Fruit fly (Drosophila melanogaster) whole organism, embryonic: ENCODE results near the gene Oatp26F.

Experiments used
- Abd-B ChIP-seq: fragments of 200-800 bp; sonication (Bioruptor generic); optimal IDR thresholded peaks from 2 replicates; lab custom pipeline; 2018; ENCODE audit warnings: missing biosample characterization, mild to moderate bottlenecking, missing genetic modification characterization, moderate library complexity
- C15 ChIP-seq: fragments of 200-800 bp; sonication (Bioruptor generic); IDR thresholded peaks from 3 replicates; pipeline ENCODE4 v1.3.6; 2022; ENCODE audit warnings: missing biosample characterization, missing genetic modification characterization
- CG10209 ChIP-seq: fragments of 200-800 bp; sonication (Bioruptor generic); optimal IDR thresholded peaks from 3 replicates; lab custom pipeline; 2017; ENCODE audit warnings: missing biosample characterization, mild to moderate bottlenecking, missing genetic modification characterization, missing genetic modification reagents
- CG10543 ChIP-seq: fragments of 200-800 bp; sonication (Bioruptor generic); optimal IDR thresholded peaks from 3 replicates; lab custom pipeline; 2017; ENCODE audit warnings: missing biosample characterization, mild to moderate bottlenecking, missing genetic modification characterization, moderate library complexity
- CG12155 ChIP-seq: fragments of 200-800 bp; sonication (Bioruptor generic); optimal IDR thresholded peaks from 3 replicates; lab custom pipeline; 2016; ENCODE audit warnings: missing biosample characterization, missing genetic modification characterization
- CG12299 ChIP-seq: fragments of 200-800 bp; sonication (Bioruptor generic); optimal IDR thresholded peaks from 2 replicates; lab custom pipeline; 2018; ENCODE audit warnings: missing biosample characterization, mild to moderate bottlenecking, missing genetic modification characterization
- CG12744 ChIP-seq: fragments of 200-800 bp; sonication (Bioruptor generic); optimal IDR thresholded peaks from 2 replicates; lab custom pipeline; 2016; ENCODE audit warnings: missing biosample characterization, missing genetic modification characterization
- CG13287 ChIP-seq: fragments of 200-800 bp; sonication (Bioruptor generic); IDR thresholded peaks from 2 replicates; pipeline ENCODE4 v1.3.6; 2022; ENCODE audit warnings: missing biosample characterization, missing genetic modification characterization; ENCODE audit not compliant: partially characterized antibody
- CG13775 ChIP-seq: fragments of 200-800 bp; sonication (Bioruptor generic); optimal IDR thresholded peaks from 3 replicates; lab custom pipeline; 2017; ENCODE audit warnings: missing biosample characterization, mild to moderate bottlenecking, missing genetic modification characterization
- CG16813 ChIP-seq: fragments of 200-800 bp; sonication (Bioruptor generic); IDR thresholded peaks from 3 replicates; pipeline ENCODE4 v1.3.6; 2022; ENCODE audit warnings: missing biosample characterization, missing genetic modification characterization; ENCODE audit not compliant: partially characterized antibody
- CG2120 ChIP-seq: fragments of 200-800 bp; sonication (Bioruptor generic); optimal IDR thresholded peaks from 3 replicates; lab custom pipeline; 2016; ENCODE audit warnings: missing biosample characterization, missing genetic modification characterization
- CG2875 ChIP-seq: fragments of 200-800 bp; sonication (Bioruptor generic); optimal IDR thresholded peaks from 2 replicates; lab custom pipeline; 2017; ENCODE audit warnings: missing biosample characterization, mild to moderate bottlenecking, missing genetic modification characterization, missing genetic modification reagents
- CG30431 ChIP-seq: fragments of 200-800 bp; sonication (Bioruptor generic); optimal IDR thresholded peaks from 2 replicates; lab custom pipeline; 2017; ENCODE audit warnings: missing biosample characterization, missing genetic modification characterization
- CG34422 ChIP-seq: fragments of 200-800 bp; sonication (Bioruptor generic); IDR thresholded peaks from 3 replicates; pipeline ENCODE4 v1.3.6; 2022; ENCODE audit warnings: missing biosample characterization, missing genetic modification characterization
- CG3726 ChIP-seq: fragments of 200-800 bp; sonication (Bioruptor generic); IDR thresholded peaks from 3 replicates; pipeline ENCODE4, ENCODE4 v1.3.6; 2022; ENCODE audit warnings: missing biosample characterization, missing genetic modification characterization
- CG5245 ChIP-seq: fragments of 200-800 bp; sonication (Bioruptor generic); optimal IDR thresholded peaks from 3 replicates; lab custom pipeline; 2016; ENCODE audit warnings: missing biosample characterization, missing genetic modification characterization
- CG6689 ChIP-seq: fragments of 200-800 bp; sonication (Bioruptor generic); IDR thresholded peaks from 2 replicates; pipeline ENCODE4 v1.3.6; 2022; ENCODE audit warnings: missing biosample characterization, missing genetic modification characterization
- CG6813 ChIP-seq: fragments of 200-800 bp; sonication (Bioruptor generic); optimal IDR thresholded peaks from 2 replicates; lab custom pipeline; 2017; ENCODE audit warnings: missing biosample characterization, missing genetic modification characterization, mild to moderate bottlenecking, moderate library complexity, missing genetic modification reagents
- CG7357 ChIP-seq: fragments of 200-800 bp; sonication (Bioruptor generic); IDR thresholded peaks from 3 replicates; pipeline ENCODE4 v1.3.6; 2022; ENCODE audit warnings: missing biosample characterization, missing genetic modification characterization
- CG7372 ChIP-seq: fragments of 200-800 bp; sonication (Bioruptor generic); IDR thresholded peaks from 2 replicates; pipeline ENCODE4 v1.3.6; 2022; ENCODE audit warnings: missing biosample characterization, missing genetic modification characterization
- CG9215 ChIP-seq: fragments of 200-800 bp; sonication (Bioruptor generic); IDR thresholded peaks from 2 replicates; pipeline ENCODE4 v1.3.6; 2022; ENCODE audit warnings: missing biosample characterization, missing genetic modification characterization
- CG9437 ChIP-seq: fragments of 200-800 bp; sonication (Bioruptor generic); optimal IDR thresholded peaks from 2 replicates; lab custom pipeline; 2018; ENCODE audit warnings: missing biosample characterization, mild to moderate bottlenecking, missing genetic modification characterization
- Camta ChIP-seq: fragments of 200-800 bp; sonication (Bioruptor generic); optimal IDR thresholded peaks from 2 replicates; lab custom pipeline; 2016; ENCODE audit warnings: missing biosample characterization, missing genetic modification characterization
- Dip3 ChIP-seq: fragments of 200-800 bp; sonication (Bioruptor generic); optimal IDR thresholded peaks from 3 replicates; lab custom pipeline; 2016; ENCODE audit warnings: missing biosample characterization, missing genetic modification characterization
- Doc3 ChIP-seq: fragments of 200-800 bp; sonication (Bioruptor generic); IDR thresholded peaks from 3 replicates; pipeline ENCODE4 v1.3.6; 2022; ENCODE audit warnings: missing biosample characterization, missing genetic modification characterization; ENCODE audit not compliant: partially characterized antibody
- Ets97D ChIP-seq: fragments of 200-800 bp; sonication (Bioruptor generic); optimal IDR thresholded peaks from 3 replicates; lab custom pipeline; 2016; ENCODE audit warnings: missing biosample characterization, missing genetic modification characterization
- Lhr ChIP-seq: fragments of 200-800 bp; sonication (Bioruptor generic); optimal IDR thresholded peaks from 3 replicates; lab custom pipeline; 2017; ENCODE audit warnings: mild to moderate bottlenecking, missing biosample characterization, missing genetic modification reagents, missing genetic modification characterization
- PHDP ChIP-seq: fragments of 200-800 bp; sonication (Bioruptor generic); optimal IDR thresholded peaks from 3 replicates; lab custom pipeline; 2018; ENCODE audit warnings: missing biosample characterization, mild to moderate bottlenecking, missing genetic modification characterization, moderate library complexity
- Sry-δ ChIP-seq: fragments of 200-800 bp; sonication (Bioruptor generic); optimal IDR thresholded peaks from 2 replicates; lab custom pipeline; 2016; ENCODE audit warnings: missing biosample characterization, missing genetic modification characterization
- chif ChIP-seq, 2 experiments: fragments of 200-800 bp; sonication (Bioruptor generic); optimal IDR thresholded peaks; 3 replicates each; lab custom pipeline; 2016; ENCODE audit warnings: missing biosample characterization in 2 of 2, missing genetic modification characterization in 2 of 2
- ci ChIP-seq: fragments of 200-800 bp; sonication (Bioruptor generic); IDR thresholded peaks from 3 replicates; pipeline ENCODE4 v1.3.6; 2022; ENCODE audit warnings: missing biosample characterization, missing genetic modification characterization
- crc ChIP-seq: fragments of 200-800 bp; sonication (Bioruptor generic); optimal IDR thresholded peaks from 2 replicates; lab custom pipeline; 2016; ENCODE audit warnings: missing biosample characterization, missing genetic modification characterization
- crol ChIP-seq: fragments of 200-800 bp; sonication (Bioruptor generic); IDR thresholded peaks from 2 replicates; pipeline ENCODE4 v1.3.6; 2022; ENCODE audit warnings: missing biosample characterization, missing genetic modification characterization
- cwo ChIP-seq: fragments of 200-800 bp; sonication (Bioruptor generic); optimal IDR thresholded peaks from 3 replicates; lab custom pipeline; 2017; ENCODE audit warnings: missing biosample characterization, missing genetic modification characterization, mild to moderate bottlenecking, moderate library complexity, missing genetic modification reagents
- danr ChIP-seq: fragments of 200-800 bp; sonication (Bioruptor generic); IDR thresholded peaks from 2 replicates; pipeline ENCODE4 v1.3.6; 2022; ENCODE audit warnings: missing biosample characterization, missing genetic modification characterization
- dati ChIP-seq: fragments of 200-800 bp; sonication (Bioruptor generic); IDR thresholded peaks from 2 replicates; pipeline ENCODE4 v1.3.6; 2022; ENCODE audit warnings: missing biosample characterization, missing genetic modification characterization
- eve ChIP-seq, 2 experiments: fragments of >200 bp; optimal IDR thresholded peaks; 2 replicates each; lab custom pipeline; 2017; ENCODE audit warnings: missing biosample characterization in 2 of 2, missing genetic modification characterization in 2 of 2
- gem ChIP-seq: fragments of 200-800 bp; sonication (Bioruptor generic); optimal IDR thresholded peaks from 2 replicates; lab custom pipeline; 2019; ENCODE audit warnings: missing biosample characterization, mild to moderate bottlenecking, missing genetic modification characterization, moderate library complexity
- gro ChIP-seq: fragments of 200-800 bp; sonication (Bioruptor generic); optimal IDR thresholded peaks from 2 replicates; lab custom pipeline; 2016; ENCODE audit warnings: missing biosample characterization, missing genetic modification characterization
- hkb ChIP-seq, 2 experiments: fragments of 200-800 bp in 1 of 2; fragments of >200 bp in 1 of 2; sonication (Bioruptor generic) in 1 of 2; IDR thresholded peaks in 1 of 2; optimal IDR thresholded peaks in 1 of 2; 2 replicates each; pipeline versions ENCODE4 v1.3.6 to Lab custom; 2017 to 2022; ENCODE audit warnings: missing biosample characterization in 1 of 2, missing genetic modification characterization in 1 of 2
- nerfin-1 ChIP-seq: fragments of 200-800 bp; sonication (Bioruptor generic); optimal IDR thresholded peaks from 3 replicates; lab custom pipeline; 2019; ENCODE audit warnings: missing biosample characterization, mild to moderate bottlenecking, missing genetic modification characterization, moderate library complexity
- phol ChIP-seq: fragments of 200-800 bp; sonication (Bioruptor generic); optimal IDR thresholded peaks from 3 replicates; lab custom pipeline; 2018; ENCODE audit warnings: missing biosample characterization, mild to moderate bottlenecking, missing genetic modification characterization, moderate library complexity
- prd ChIP-seq, 3 experiments: fragments of >200 bp in 2 of 3; fragments of 200-800 bp in 1 of 3; sonication (Bioruptor generic) in 1 of 3; optimal IDR thresholded peaks in 2 of 3; IDR thresholded peaks in 1 of 3; 2 replicates in 2 of 3; 3 replicates in 1 of 3; pipeline versions ENCODE4 v1.3.6 to Lab custom; 2017 to 2022; ENCODE audit warnings: missing biosample characterization in 1 of 3, missing genetic modification characterization in 1 of 3
- sim ChIP-seq: fragments of 200-800 bp; sonication (Bioruptor generic); IDR thresholded peaks from 2 replicates; pipeline ENCODE4 v1.3.6; 2022; ENCODE audit warnings: missing biosample characterization, missing genetic modification characterization
- slp2 ChIP-seq: fragments of 200-800 bp; sonication (Bioruptor generic); optimal IDR thresholded peaks from 2 replicates; lab custom pipeline; 2016; ENCODE audit warnings: missing biosample characterization, missing genetic modification characterization
- stwl ChIP-seq: fragments of 200-800 bp; sonication (Bioruptor generic); optimal IDR thresholded peaks from 3 replicates; lab custom pipeline; 2018; ENCODE audit warnings: missing biosample characterization, mild to moderate bottlenecking, missing genetic modification characterization, moderate library complexity
- tna ChIP-seq: fragments of 200-800 bp; sonication (Bioruptor generic); IDR thresholded peaks from 2 replicates; pipeline ENCODE4 v1.3.6; 2022; ENCODE audit warnings: missing biosample characterization, missing genetic modification characterization; ENCODE audit not compliant: partially characterized antibody
- zen ChIP-seq: fragments of 200-800 bp; sonication (Bioruptor generic); optimal IDR thresholded peaks from 3 replicates; lab custom pipeline; 2018; ENCODE audit warnings: missing biosample characterization, mild to moderate bottlenecking, missing genetic modification characterization, moderate library complexity

Oatp26F gene

dm6 chr2L:6649085-6649754, 17.0 kb upstream of the Oatp26F start, which contains the start of the genes CG31635 and Tango1 (continued):
- TF ChIP-seq Lhr (GFP tag; lab: Kevin White, UChicago) (peak; percentile 73), Doc3 (GFP tag; lab: Robert Waterston, UW) (no peak), crc (GFP tag; lab: Kevin White, UChicago) (peak; percentile 10), CG13775 (GFP tag; lab: Kevin White, UChicago) (peak; percentile 10), CG12744 (GFP tag; lab: Kevin White, UChicago) (peak; percentile 2), Abd-B (GFP tag; lab: Kevin White, UChicago) (peak; percentile 75), CG6813 (no peak), PHDP (no peak), gem (tag; lab: Kevin White, UChicago) (no peak), chif (GFP tag; optimal IDR thresholded peaks at IDR 0.05; lab: Kevin White, UChicago) (peak in 1 of 2 experiments; percentile 12), CG10209 (peak; percentile 7), Sry-δ (GFP tag; lab: Kevin White, UChicago) (peak; percentile 48), CG2120 (GFP tag; lab: Kevin White, UChicago) (peak; percentile 39), CG9215 (GFP tag; lab: Robert Waterston, UW) (peak; percentile 43), prd (optimal IDR thresholded peaks at IDR 0.05; lab: Kevin White, UChicago) (no peak), prd (GFP tag; IDR thresholded peaks at IDR 0.05; lab: Robert Waterston, UW) (peak; percentile 62; the same call in 1 of the 3 replicates), gro (GFP tag; lab: Kevin White, UChicago) (peak; percentile 9), CG13287 (peak; percentile 24; the same call in 1 of the 2 replicates), phol (tag; lab: Kevin White, UChicago) (peak; percentile 61), CG6689 (GFP tag; lab: Robert Waterston, UW) (no peak), cwo (GFP tag; lab: Kevin White, UChicago) (no peak), CG12155 (GFP tag; lab: Kevin White, UChicago) (peak; percentile 6), eve (GFP tag; optimal IDR thresholded peaks at IDR 0.05; lab: Kevin White, UChicago) (no peak), dati (no peak), CG10543 (peak; percentile 31), stwl (tag; lab: Kevin White, UChicago) (peak; percentile 66), CG12299 (tag; lab: Kevin White, UChicago) (peak; percentile 35), Ets97D (GFP tag; lab: Kevin White, UChicago) (peak; percentile 75), crol (GFP tag; lab: Robert Waterston, UW) (no peak), nerfin-1 (peak; percentile 46), zen (tag; lab: Kevin White, UChicago) (peak; percentile 3), CG5245 (GFP tag; lab: Kevin White, UChicago) (no peak), CG7372 (GFP tag; lab: Robert Waterston, UW) (0 out of 2 replicates have a peak, but pooled peaks have one; percentile 14), CG16813 (GFP tag; lab: Robert Waterston, UW) (no peak), slp2 (no peak), hkb (optimal IDR thresholded peaks at IDR 0.05; lab: Kevin White, UChicago) (peak; percentile 95), hkb (GFP tag; IDR thresholded peaks at IDR 0.05; lab: Robert Waterston, UW) (no peak), tna (no peak), danr (no peak), sim (GFP tag; lab: Robert Waterston, UW) (no peak), CG30431 (GFP tag; lab: Kevin White, UChicago) (no peak), CG34422 (GFP tag; lab: Robert Waterston, UW) (peak; percentile 46; the same call in 1 of the 3 replicates), C15 (GFP tag; lab: Robert Waterston, UW) (no peak), CG3726 (GFP tag; lab: Robert Waterston, UW) (no peak), CG2875 (GFP tag; lab: Kevin White, UChicago) (no peak), CG7357 (GFP tag; lab: Robert Waterston, UW) (peak; percentile 94), Camta (GFP tag; lab: Kevin White, UChicago) (no peak), CG9437 (no peak), Dip3 (GFP tag; lab: Kevin White, UChicago) (peak; percentile 12), ci (no peak)
